Fruit fly (Drosophila melanogaster): ENCODE measurements around the gene CG7377.
A peak's percentile ranks its signal among the peaks of the same experiment; 100 is the strongest.

- no peak for TF ChIP-seq Ets21C (GFP tag; optimal IDR thresholded peaks at IDR 0.05)
- no peak for TF ChIP-seq Lpt (GFP tag; optimal IDR thresholded peaks at IDR 0.05)
- TF ChIP-seq Hr38 (GFP tag; optimal IDR thresholded peaks at IDR 0.05) = no peak
- TF ChIP-seq CG6276 (GFP tag; optimal IDR thresholded peaks at IDR 0.05) = no peak
- no peak for TF ChIP-seq net (GFP tag; optimal IDR thresholded peaks at IDR 0.05)
- no peak for TF ChIP-seq cyc (GFP tag; optimal IDR thresholded peaks at IDR 0.05)
- no peak for TF ChIP-seq Eip75B (GFP tag; optimal IDR thresholded peaks at IDR 0.05)
- no peak for TF ChIP-seq CG11762 (GFP tag; optimal IDR thresholded peaks at IDR 0.05; ENCODE audit: insufficient read depth)
- TF ChIP-seq Gug (GFP tag; IDR thresholded peaks at IDR 0.05) = no peak
- TF ChIP-seq ss (GFP tag; optimal IDR thresholded peaks at IDR 0.05) = peak; percentile 27 to 41
Measured at dm6 chr3L:11627819-11628483, 38.5 kb downstream of the CG7377 start, which contains the start of gene Apt1.
